Fruit fly (Drosophila melanogaster): ENCODE results near the gene crim.

The crim gene

DNA sequence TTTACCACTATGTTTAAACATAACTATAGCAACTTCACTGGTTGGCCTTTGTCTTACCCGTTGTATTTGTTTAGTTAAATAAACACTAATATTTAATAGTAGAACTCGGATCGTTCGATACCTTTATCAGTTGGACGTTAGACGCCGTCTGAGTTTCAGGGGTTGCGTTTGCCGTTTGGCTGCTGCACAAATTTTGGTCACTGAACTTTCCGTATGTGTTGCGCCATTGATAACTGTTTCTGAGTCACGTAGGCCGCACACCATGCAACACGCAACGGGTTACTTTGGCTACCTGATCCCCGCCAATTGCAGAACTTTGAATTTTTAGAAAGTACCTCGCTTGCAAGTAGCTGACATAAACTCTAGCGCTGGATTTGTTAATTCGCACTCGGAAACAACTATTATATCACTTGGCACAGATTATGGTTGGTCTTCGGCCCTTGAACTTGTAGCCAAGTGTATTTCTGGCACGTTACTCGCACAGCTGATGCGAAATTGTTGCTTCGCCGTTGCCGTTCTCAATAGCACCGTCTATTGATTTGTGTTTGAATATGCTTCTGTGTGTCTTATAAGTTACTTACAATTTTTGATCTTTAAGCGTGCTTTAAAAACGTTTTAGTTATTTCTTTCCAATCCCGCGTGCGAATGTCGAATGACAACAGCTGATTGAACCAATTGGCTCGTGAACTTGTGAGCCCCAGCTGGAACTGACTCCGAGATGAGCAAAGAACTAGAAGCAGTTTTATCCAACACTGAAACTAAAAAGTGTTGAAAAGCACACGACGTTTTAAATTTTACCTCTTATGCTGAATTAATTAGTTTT is 14.7 kb downstream of the crim start, which contains the start of gene Dph1 (continued):
- TF ChIP-seq Hr39 (optimal IDR thresholded peaks at IDR 0.05) (no peak), wdn (GFP tag; IDR thresholded peaks at IDR 0.05) (peak; percentile 69), CG9609 (GFP tag; optimal IDR thresholded peaks at IDR 0.05) (peak; percentile 83), CG10431 (GFP tag; optimal IDR thresholded peaks at IDR 0.05) (peak; percentile 67), NFAT (GFP tag; IDR thresholded peaks at IDR 0.05) (peak; percentile 85; the same call in 1 of the 2 replicates), Dll (GFP tag; IDR thresholded peaks at IDR 0.05; ENCODE audit: partially characterized antibody) (peak; percentile 64; the same call in 3 of the 4 replicates), her (GFP tag; optimal IDR thresholded peaks at IDR 0.05) (peak; percentile 81), knrl (GFP tag; IDR thresholded peaks at IDR 0.05; ENCODE audit: partially characterized antibody) (peak; percentile 44; the same call in 1 of the 3 replicates), CG7839 (tag; optimal IDR thresholded peaks at IDR 0.05) (peak; percentile 88), CG17802 (tag; optimal IDR thresholded peaks at IDR 0.05) (peak; percentile 76), CG10366 (GFP tag; IDR thresholded peaks at IDR 0.05) (peak; percentile 81), disco-r (GFP tag; optimal IDR thresholded peaks at IDR 0.05) (peak; percentile 74), dm (GFP tag; optimal IDR thresholded peaks at IDR 0.05) (peak; percentile 88), cad (GFP tag; optimal IDR thresholded peaks at IDR 0.05) (no peak), B-H1 (GFP tag; IDR thresholded peaks at IDR 0.05) (peak; percentile 78), nmo (GFP tag; optimal IDR thresholded peaks at IDR 0.05) (peak; percentile 82), so (GFP tag; IDR thresholded peaks at IDR 0.05) (peak; percentile 89), CG2116 (GFP tag; optimal IDR thresholded peaks at IDR 0.05) (peak; percentile 49), HLH3B (GFP tag; IDR thresholded peaks at IDR 0.05) (peak; percentile 84), Atf3 (GFP tag; optimal IDR thresholded peaks at IDR 0.05) (peak; percentile 66), CG9797 (GFP tag; optimal IDR thresholded peaks at IDR 0.05) (peak; percentile 40), Sox100B (GFP tag; optimal IDR thresholded peaks at IDR 0.05) (peak; percentile 62), Dek (tag; optimal IDR thresholded peaks at IDR 0.05) (peak; percentile 67), Med (GFP tag) (peak; percentile 98), CG16815 (GFP tag; optimal IDR thresholded peaks at IDR 0.05) (peak; percentile 76), CG6254 (GFP tag; optimal IDR thresholded peaks at IDR 0.05) (peak; percentile 65), p53 (GFP tag; optimal IDR thresholded peaks at IDR 0.05) (peak; percentile 62), Fer3 (tag; optimal IDR thresholded peaks at IDR 0.05) (peak; percentile 77), mld (GFP tag; IDR thresholded peaks at IDR 0.05; ENCODE audit: partially characterized antibody) (no peak), Dref (GFP tag; IDR thresholded peaks at IDR 0.05) (no peak), CG1792 (GFP tag; optimal IDR thresholded peaks at IDR 0.05) (peak; percentile 26), zen2 (GFP tag; IDR thresholded peaks at IDR 0.05; ENCODE audit: partially characterized antibody) (no peak), CG32772 (GFP tag; IDR thresholded peaks at IDR 0.05) (no peak; the same call in 1 of the 2 replicates), CG16813 (GFP tag; IDR thresholded peaks at IDR 0.05; ENCODE audit: partially characterized antibody) (no peak), Myb (GFP tag; optimal IDR thresholded peaks at IDR 0.05) (peak; percentile 74), CG17361 (GFP tag; IDR thresholded peaks at IDR 0.05) (peak; percentile 81), CG2129 (GFP tag; IDR thresholded peaks at IDR 0.05; ENCODE audit: partially characterized antibody) (no peak), HmgZ (tag; optimal IDR thresholded peaks at IDR 0.05) (peak; percentile 71), CG13624 (GFP tag; optimal IDR thresholded peaks at IDR 0.05) (peak; percentile 85), CG12391 (tag; optimal IDR thresholded peaks at IDR 0.05) (peak; percentile 83), nom (GFP tag; optimal IDR thresholded peaks at IDR 0.05) (peak; percentile 85), CG9817 (tag; optimal IDR thresholded peaks at IDR 0.05) (peak; percentile 66), CG1233 (GFP tag; optimal IDR thresholded peaks at IDR 0.05) (peak; percentile 85), CG3281 (GFP tag; optimal IDR thresholded peaks at IDR 0.05) (peak; percentile 79), CG17359 (tag; optimal IDR thresholded peaks at IDR 0.05) (peak; percentile 85), gsb (GFP tag; IDR thresholded peaks at IDR 0.05) (peak; percentile 34; the same call in 1 of the 2 replicates), CG3838 (GFP tag; optimal IDR thresholded peaks at IDR 0.05) (peak; percentile 69), gt (GFP tag; IDR thresholded peaks at IDR 0.05) (peak; percentile 74), Max (GFP tag; optimal IDR thresholded peaks at IDR 0.05) (peak; percentile 46)

Measured in whole organism, embryonic.